Fruit fly (Drosophila melanogaster) whole organism, embryonic: ENCODE data around the gene CG14439.

ENCODE experiments used
- B-H1 ChIP-seq: fragments of 200-800 bp; sonication (Bioruptor generic); IDR thresholded peaks from 3 replicates; pipeline ENCODE4 v1.3.6; 2022; ENCODE audit warnings: missing biosample characterization, missing genetic modification characterization
- Bgb ChIP-seq: fragments of 200-800 bp; sonication (Bioruptor generic); IDR thresholded peaks from 2 replicates; pipeline ENCODE4 v1.3.6; 2022; ENCODE audit warnings: missing biosample characterization, missing genetic modification characterization; ENCODE audit not compliant: partially characterized antibody
- BtbVII ChIP-seq: fragments of 200-800 bp; sonication (Bioruptor generic); optimal IDR thresholded peaks from 3 replicates; lab custom pipeline; 2017; ENCODE audit warnings: missing biosample characterization, mild to moderate bottlenecking, missing genetic modification characterization
- CG10209 ChIP-seq: fragments of 200-800 bp; sonication (Bioruptor generic); optimal IDR thresholded peaks from 3 replicates; lab custom pipeline; 2017; ENCODE audit warnings: missing biosample characterization, mild to moderate bottlenecking, missing genetic modification characterization, missing genetic modification reagents
- CG1024 ChIP-seq: fragments of 200-800 bp; sonication (Bioruptor generic); IDR thresholded peaks from 2 replicates; pipeline ENCODE4 v1.3.6; 2022; ENCODE audit warnings: missing biosample characterization, missing genetic modification characterization
- CG10274 ChIP-seq: fragments of 200-800 bp; sonication (Bioruptor generic); optimal IDR thresholded peaks from 3 replicates; lab custom pipeline; 2017; ENCODE audit warnings: missing biosample characterization, mild to moderate bottlenecking, missing genetic modification characterization
- CG10462 ChIP-seq: fragments of 200-800 bp; sonication (Bioruptor generic); optimal IDR thresholded peaks from 2 replicates; lab custom pipeline; 2016; ENCODE audit warnings: missing biosample characterization, missing genetic modification characterization
- CG11456 ChIP-seq: fragments of 200-800 bp; sonication (Bioruptor generic); IDR thresholded peaks from 3 replicates; pipeline ENCODE4 v1.3.6; 2022; ENCODE audit warnings: missing biosample characterization, missing genetic modification characterization
- CG12071 ChIP-seq: fragments of 200-800 bp; sonication (Bioruptor generic); optimal IDR thresholded peaks from 3 replicates; lab custom pipeline; 2018; ENCODE audit warnings: missing biosample characterization, mild to moderate bottlenecking, missing genetic modification characterization
- CG12391 ChIP-seq: fragments of 200-800 bp; sonication (Bioruptor generic); optimal IDR thresholded peaks from 3 replicates; lab custom pipeline; 2018; ENCODE audit warnings: missing biosample characterization, mild to moderate bottlenecking, missing genetic modification characterization, moderate library complexity
- CG12659 ChIP-seq: fragments of 200-800 bp; sonication (Bioruptor generic); optimal IDR thresholded peaks from 3 replicates; lab custom pipeline; 2017; ENCODE audit warnings: mild to moderate bottlenecking, missing biosample characterization, missing genetic modification reagents, missing genetic modification characterization
- CG12769 ChIP-seq: fragments of 200-800 bp; sonication (Bioruptor generic); optimal IDR thresholded peaks from 2 replicates; lab custom pipeline; 2019; ENCODE audit warnings: missing biosample characterization, mild to moderate bottlenecking, missing genetic modification characterization, moderate library complexity
- CG15514 ChIP-seq: fragments of 200-800 bp; sonication (Bioruptor generic); optimal IDR thresholded peaks from 3 replicates; lab custom pipeline; 2017; ENCODE audit warnings: missing biosample characterization, missing genetic modification characterization, mild to moderate bottlenecking, moderate library complexity, missing genetic modification reagents
- CG16813 ChIP-seq: fragments of 200-800 bp; sonication (Bioruptor generic); IDR thresholded peaks from 3 replicates; pipeline ENCODE4 v1.3.6; 2022; ENCODE audit warnings: missing biosample characterization, missing genetic modification characterization; ENCODE audit not compliant: partially characterized antibody
- CG17568 ChIP-seq: fragments of 200-800 bp; sonication (Bioruptor generic); optimal IDR thresholded peaks from 2 replicates; lab custom pipeline; 2018; ENCODE audit warnings: missing biosample characterization, mild to moderate bottlenecking, missing genetic modification characterization, moderate library complexity
- CG34376 ChIP-seq: fragments of 200-800 bp; sonication (Bioruptor generic); optimal IDR thresholded peaks from 2 replicates; lab custom pipeline; 2018; ENCODE audit warnings: missing biosample characterization, mild to moderate bottlenecking, missing genetic modification characterization
- CG4707 ChIP-seq: fragments of 200-800 bp; sonication (Bioruptor generic); optimal IDR thresholded peaks from 2 replicates; lab custom pipeline; 2018; ENCODE audit warnings: missing biosample characterization, mild to moderate bottlenecking, missing genetic modification characterization, moderate library complexity
- CG4820 ChIP-seq: fragments of 200-800 bp; sonication (Bioruptor generic); optimal IDR thresholded peaks from 3 replicates; lab custom pipeline; 2016; ENCODE audit warnings: missing biosample characterization, missing genetic modification characterization
- CG6689 ChIP-seq: fragments of 200-800 bp; sonication (Bioruptor generic); IDR thresholded peaks from 2 replicates; pipeline ENCODE4 v1.3.6; 2022; ENCODE audit warnings: missing biosample characterization, missing genetic modification characterization
- CG7928 ChIP-seq: fragments of 200-800 bp; sonication (Bioruptor generic); optimal IDR thresholded peaks from 2 replicates; lab custom pipeline; 2017; ENCODE audit warnings: missing biosample characterization, mild to moderate bottlenecking, missing genetic modification characterization
- CG8478 ChIP-seq: fragments of >200 bp; optimal IDR thresholded peaks from 2 replicates; lab custom pipeline; 2018
- CG8765 ChIP-seq: fragments of 200-800 bp; sonication (Bioruptor generic); IDR thresholded peaks from 2 replicates; pipeline ENCODE4 v1.3.6; 2022; ENCODE audit warnings: missing biosample characterization, missing genetic modification characterization
- CG8924 ChIP-seq: fragments of 200-800 bp; optimal IDR thresholded peaks from 3 replicates; lab custom pipeline; 2019; ENCODE audit warnings: missing biosample characterization, mild to moderate bottlenecking, missing genetic modification characterization, moderate library complexity
- Dip2 ChIP-seq: fragments of 200-800 bp; sonication (Bioruptor generic); IDR thresholded peaks from 2 replicates; pipeline ENCODE4 v1.3.6; 2022; ENCODE audit warnings: missing biosample characterization, missing genetic modification characterization
- Dref ChIP-seq: fragments of 200-800 bp; sonication (Bioruptor generic); IDR thresholded peaks from 2 replicates; pipeline ENCODE4 v1.3.6; 2022; ENCODE audit warnings: missing biosample characterization, missing genetic modification characterization
- Fer2 ChIP-seq: fragments of 200-800 bp; sonication (Bioruptor generic); optimal IDR thresholded peaks from 2 replicates; lab custom pipeline; 2018; ENCODE audit warnings: missing biosample characterization, mild to moderate bottlenecking, missing genetic modification characterization, moderate library complexity
- HmgZ ChIP-seq: fragments of 200-800 bp; sonication (Bioruptor generic); optimal IDR thresholded peaks from 2 replicates; lab custom pipeline; 2018; ENCODE audit warnings: missing biosample characterization, mild to moderate bottlenecking, missing genetic modification characterization
- MBD-R2 ChIP-seq: fragments of 200-800 bp; sonication (Bioruptor generic); IDR thresholded peaks from 2 replicates; pipeline ENCODE4 v1.3.6; 2022; ENCODE audit warnings: missing biosample characterization, missing genetic modification characterization
- MESR4 ChIP-seq: fragments of 200-800 bp; sonication (Bioruptor generic); optimal IDR thresholded peaks from 2 replicates; lab custom pipeline; 2018; ENCODE audit warnings: missing biosample characterization, mild to moderate bottlenecking, missing genetic modification characterization, moderate library complexity
- Sox102F ChIP-seq: fragments of 200-800 bp; sonication (Bioruptor generic); optimal IDR thresholded peaks from 2 replicates; lab custom pipeline; 2018; ENCODE audit warnings: missing biosample characterization, mild to moderate bottlenecking, missing genetic modification characterization, moderate library complexity
- Stat92E ChIP-seq, 3 experiments: fragments of >200 bp in 2 of 3; fragments of 200-800 bp in 1 of 3; sonication (Bioruptor generic) in 1 of 3; optimal IDR thresholded peaks; 2 replicates each; lab custom pipeline; 2017 to 2019; ENCODE audit warnings: missing biosample characterization in 3 of 3, missing genetic modification characterization in 3 of 3, mild to moderate bottlenecking in 1 of 3, moderate library complexity in 1 of 3
- ara ChIP-seq: fragments of 200-800 bp; sonication (Bioruptor generic); IDR thresholded peaks from 2 replicates; pipeline ENCODE4 v1.3.6; 2022; ENCODE audit warnings: missing biosample characterization, missing genetic modification characterization
- bbx ChIP-seq: fragments of 200-800 bp; sonication (Bioruptor generic); IDR thresholded peaks from 2 replicates; pipeline ENCODE4 v1.3.6; 2022; ENCODE audit warnings: missing biosample characterization, missing genetic modification characterization; ENCODE audit not compliant: partially characterized antibody
- chif ChIP-seq, 2 experiments: fragments of 200-800 bp; sonication (Bioruptor generic); optimal IDR thresholded peaks; 3 replicates each; lab custom pipeline; 2016; ENCODE audit warnings: missing biosample characterization in 2 of 2, missing genetic modification characterization in 2 of 2
- ci ChIP-seq: fragments of 200-800 bp; sonication (Bioruptor generic); IDR thresholded peaks from 3 replicates; pipeline ENCODE4 v1.3.6; 2022; ENCODE audit warnings: missing biosample characterization, missing genetic modification characterization
- disco-r ChIP-seq: fragments of 200-800 bp; sonication (Bioruptor generic); optimal IDR thresholded peaks from 2 replicates; lab custom pipeline; 2016; ENCODE audit warnings: missing biosample characterization, missing genetic modification characterization
- fu2 ChIP-seq: fragments of 200-800 bp; sonication (Bioruptor generic); optimal IDR thresholded peaks from 2 replicates; lab custom pipeline; 2016; ENCODE audit warnings: missing biosample characterization, missing genetic modification characterization
- gsb-n ChIP-seq: fragments of 200-800 bp; sonication (Bioruptor generic); optimal IDR thresholded peaks from 3 replicates; lab custom pipeline; 2018; ENCODE audit warnings: missing biosample characterization, mild to moderate bottlenecking, missing genetic modification characterization
- jumu ChIP-seq: fragments of 200-800 bp; sonication (Bioruptor generic); optimal IDR thresholded peaks from 3 replicates; lab custom pipeline; 2016; ENCODE audit warnings: missing biosample characterization, missing genetic modification characterization
- maf-S ChIP-seq: fragments of 200-800 bp; sonication (Bioruptor generic); optimal IDR thresholded peaks from 2 replicates; lab custom pipeline; 2016; ENCODE audit warnings: missing biosample characterization, missing genetic modification characterization
- mam ChIP-seq: fragments of 200-800 bp; sonication (Bioruptor generic); optimal IDR thresholded peaks from 3 replicates; lab custom pipeline; 2016; ENCODE audit warnings: missing biosample characterization, missing genetic modification characterization
- pho ChIP-seq: fragments of 200-800 bp; sonication (Bioruptor generic); optimal IDR thresholded peaks from 2 replicates; lab custom pipeline; 2016; ENCODE audit warnings: missing biosample characterization, missing genetic modification characterization
- pita ChIP-seq: fragments of 200-800 bp; sonication (Bioruptor generic); optimal IDR thresholded peaks from 2 replicates; lab custom pipeline; 2017; ENCODE audit warnings: missing biosample characterization, mild to moderate bottlenecking, missing genetic modification characterization
- pnt ChIP-seq: fragments of 200-800 bp; sonication (Bioruptor generic); optimal IDR thresholded peaks from 3 replicates; lab custom pipeline; 2016; ENCODE audit warnings: missing biosample characterization, missing genetic modification characterization
- rib ChIP-seq: fragments of 200-800 bp; sonication (Bioruptor generic); IDR thresholded peaks from 2 replicates; pipeline ENCODE4 v1.3.6; 2022; ENCODE audit warnings: missing biosample characterization, missing genetic modification characterization
- sima ChIP-seq: fragments of 200-800 bp; sonication (Bioruptor generic); optimal IDR thresholded peaks from 2 replicates; lab custom pipeline; 2016; ENCODE audit warnings: missing biosample characterization, missing genetic modification characterization
- slou ChIP-seq: fragments of 200-800 bp; sonication (Bioruptor generic); optimal IDR thresholded peaks from 3 replicates; lab custom pipeline; 2016; ENCODE audit warnings: missing biosample characterization, missing genetic modification characterization
- sob ChIP-seq: fragments of 200-800 bp; sonication (Bioruptor generic); IDR thresholded peaks from 2 replicates; pipeline ENCODE4 v1.3.6; 2022; ENCODE audit warnings: missing biosample characterization, missing genetic modification characterization
- tap ChIP-seq: fragments of 200-800 bp; optimal IDR thresholded peaks from 3 replicates; lab custom pipeline; 2019; ENCODE audit warnings: missing biosample characterization, mild to moderate bottlenecking, missing genetic modification characterization, moderate library complexity
- wdn ChIP-seq: fragments of 200-800 bp; sonication (Bioruptor generic); IDR thresholded peaks from 2 replicates; pipeline ENCODE4 v1.3.6; 2022; ENCODE audit warnings: missing biosample characterization, missing genetic modification characterization
- zen ChIP-seq: fragments of 200-800 bp; sonication (Bioruptor generic); optimal IDR thresholded peaks from 3 replicates; lab custom pipeline; 2018; ENCODE audit warnings: missing biosample characterization, mild to moderate bottlenecking, missing genetic modification characterization, moderate library complexity

CG14439 gene

DNA sequence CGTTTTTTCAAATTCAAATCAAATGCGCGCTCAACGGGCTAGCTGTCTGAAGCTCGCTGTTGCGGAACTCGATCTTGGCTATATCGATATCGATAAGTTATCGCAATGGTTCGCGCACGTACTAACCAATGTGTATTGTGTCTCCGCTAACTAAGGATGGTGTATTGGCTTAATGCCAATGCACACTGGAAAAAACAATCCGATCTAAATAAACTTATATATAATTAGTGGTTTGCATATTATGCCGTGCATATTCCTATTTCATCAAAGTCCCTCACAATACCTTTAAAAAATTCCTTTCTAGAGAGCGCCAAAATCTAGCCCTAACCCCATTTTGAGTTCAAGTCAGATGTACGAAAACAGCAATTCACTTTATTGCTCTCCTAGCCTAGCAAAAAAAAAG, 6.2 kb upstream of the CG14439 start (continued):
- peak; percentile 71 for TF ChIP-seq ci (GFP tag; lab: Robert Waterston, UW)
- TF ChIP-seq CG8924: peak; percentile 36
- TF ChIP-seq wdn (GFP tag; lab: Robert Waterston, UW): peak; percentile 48; the same call in 1 of the 2 replicates
- TF ChIP-seq jumu (GFP tag; lab: Kevin White, UChicago): peak; percentile 35
- TF ChIP-seq MBD-R2: peak; percentile 51
- no peak for TF ChIP-seq CG17568 (GFP tag; lab: Kevin White, UChicago)
- TF ChIP-seq CG12769 (tag; lab: Kevin White, UChicago): peak; percentile 62
- TF ChIP-seq Sox102F: peak; percentile 31
- TF ChIP-seq CG34376 (GFP tag; lab: Kevin White, UChicago): no peak
- no peak for TF ChIP-seq sima (GFP tag; lab: Kevin White, UChicago)
- TF ChIP-seq CG10209: no peak
- TF ChIP-seq mam (GFP tag; lab: Kevin White, UChicago): peak; percentile 48
- TF ChIP-seq pita (GFP tag; lab: Kevin White, UChicago): peak; percentile 86
- peak; percentile 41 for TF ChIP-seq CG7928
- TF ChIP-seq CG1024 (GFP tag; lab: Robert Waterston, UW): peak; percentile 52; the same call in 1 of the 2 replicates
- TF ChIP-seq CG10274 (GFP tag; lab: Kevin White, UChicago): no peak
- TF ChIP-seq pho (GFP tag; lab: Kevin White, UChicago): peak; percentile 36
- TF ChIP-seq B-H1 (GFP tag; lab: Robert Waterston, UW): no peak; the same call in 2 of the 3 replicates
- TF ChIP-seq ara: no peak
- TF ChIP-seq Stat92E (GFP tag; optimal IDR thresholded peaks at IDR 0.05; lab: Kevin White, UChicago): no peak
- peak; percentile 73 for TF ChIP-seq sob (GFP tag; lab: Robert Waterston, UW)
- TF ChIP-seq MESR4: peak; percentile 4
- peak; percentile 48 for TF ChIP-seq CG12391 (tag; lab: Kevin White, UChicago)
- TF ChIP-seq CG16813 (GFP tag; lab: Robert Waterston, UW): peak; percentile 67
- no peak for TF ChIP-seq Dip2 (GFP tag; lab: Robert Waterston, UW)
- TF ChIP-seq disco-r: no peak
- peak; percentile 2 for TF ChIP-seq CG4820 (GFP tag; lab: Kevin White, UChicago)
- TF ChIP-seq CG4707 (GFP tag; lab: Kevin White, UChicago): peak; percentile 9
- no peak for TF ChIP-seq Fer2 (tag; lab: Kevin White, UChicago)
- TF ChIP-seq CG8765 (GFP tag; lab: Robert Waterston, UW): no peak
- TF ChIP-seq tap (tag; lab: Kevin White, UChicago): no peak
- TF ChIP-seq Dref (GFP tag; lab: Robert Waterston, UW): peak; percentile 99
- peak; percentile 3 for TF ChIP-seq CG12071
- peak; percentile 57 for TF ChIP-seq CG12659
- peak; percentile 82 for TF ChIP-seq CG15514 (GFP tag; lab: Kevin White, UChicago)
- TF ChIP-seq rib (GFP tag; lab: Robert Waterston, UW): peak; percentile 68; the same call in 1 of the 2 replicates
- TF ChIP-seq Bgb: peak; percentile 85
- TF ChIP-seq BtbVII (GFP tag; lab: Kevin White, UChicago): peak; percentile 7
- no peak for TF ChIP-seq CG8478 (lab: Kevin White, UChicago)
- TF ChIP-seq zen: peak; percentile 29
- TF ChIP-seq slou (GFP tag; lab: Kevin White, UChicago): peak; percentile 38
- peak; percentile 20 for TF ChIP-seq maf-S (GFP tag; lab: Kevin White, UChicago)
- TF ChIP-seq HmgZ (tag; lab: Kevin White, UChicago): peak; percentile 82
- TF ChIP-seq chif (GFP tag; optimal IDR thresholded peaks at IDR 0.05; lab: Kevin White, UChicago): peak in 1 of 2 experiments; percentile 32
- peak; percentile 50; the same call in 1 of the 3 replicates for TF ChIP-seq CG11456 (GFP tag; lab: Robert Waterston, UW)
- no peak for TF ChIP-seq fu2 (GFP tag; lab: Kevin White, UChicago)
- peak; percentile 78 for TF ChIP-seq bbx (GFP tag; lab: Robert Waterston, UW)
- TF ChIP-seq CG10462 (GFP tag; lab: Kevin White, UChicago): peak; percentile 1
- TF ChIP-seq gsb-n (tag; lab: Kevin White, UChicago): peak; percentile 88
- TF ChIP-seq pnt: peak; percentile 35
- TF ChIP-seq CG6689 (GFP tag; lab: Robert Waterston, UW): peak; percentile 41
